Worm (Caenorhabditis elegans): ENCODE results near the gene nrps-1.

ce11 chrIII:11523504-11524025 is 10.9 kb upstream of the nrps-1 start, which contains the start of the genes Y66D12A.16 and such-1:
- TF ChIP-seq him-1 (tag; optimal IDR thresholded peaks at IDR 0.05) (no peak), dao-5 (tag; optimal IDR thresholded peaks at IDR 0.05) (no peak)
